Fruit fly (Drosophila melanogaster) whole organism, prepupa: ENCODE measurements around the gene CG34297.
A peak's percentile ranks its signal among the peaks of the same experiment; 100 is the strongest.

Source experiments
- Blimp-1 ChIP-seq: fragments of 200-800 bp; sonication (Bioruptor generic); optimal IDR thresholded peaks from 3 replicates; lab custom pipeline; 2017; ENCODE audit warnings: missing biosample characterization, missing genetic modification characterization, mild to moderate bottlenecking, moderate library complexity, missing genetic modification reagents
- CG10631 ChIP-seq: fragments of 200-800 bp; sonication (Bioruptor generic); optimal IDR thresholded peaks from 2 replicates; lab custom pipeline; 2016; ENCODE audit warnings: missing biosample characterization, missing genetic modification characterization
- CG10669 ChIP-seq: fragments of 200-800 bp; sonication (Bioruptor generic); optimal IDR thresholded peaks from 3 replicates; lab custom pipeline; 2018; ENCODE audit warnings: missing biosample characterization, mild to moderate bottlenecking, missing genetic modification characterization, moderate library complexity
- CG11762 ChIP-seq: fragments of 200-800 bp; sonication (Bioruptor generic); optimal IDR thresholded peaks from 3 replicates; lab custom pipeline; 2016; ENCODE audit warnings: missing biosample characterization, missing genetic modification characterization; ENCODE audit not compliant: insufficient read depth
- CG11902 ChIP-seq: fragments of 200-800 bp; sonication (Bioruptor generic); optimal IDR thresholded peaks from 3 replicates; lab custom pipeline; 2016; ENCODE audit warnings: missing biosample characterization, missing genetic modification characterization
- CG15336 ChIP-seq: fragments of 200-800 bp; sonication (Bioruptor generic); IDR thresholded peaks from 2 replicates; pipeline ENCODE4 v1.3.6; 2022; ENCODE audit warnings: missing biosample characterization, missing genetic modification characterization
- CG1621 ChIP-seq: fragments of 200-800 bp; sonication (Bioruptor generic); optimal IDR thresholded peaks from 3 replicates; lab custom pipeline; 2018; ENCODE audit warnings: missing biosample characterization, mild to moderate bottlenecking, missing genetic modification characterization
- CG3032 ChIP-seq: fragments of 200-800 bp; optimal IDR thresholded peaks from 2 replicates; lab custom pipeline; 2019; ENCODE audit warnings: missing biosample characterization, mild to moderate bottlenecking, missing genetic modification characterization, moderate library complexity
- CG32006 ChIP-seq: fragments of 200-800 bp; sonication (Bioruptor generic); optimal IDR thresholded peaks from 3 replicates; lab custom pipeline; 2017; ENCODE audit warnings: missing biosample characterization, mild to moderate bottlenecking, missing genetic modification characterization
- CG34406 ChIP-seq: fragments of 200-800 bp; sonication (Bioruptor generic); optimal IDR thresholded peaks from 3 replicates; lab custom pipeline; 2016; ENCODE audit warnings: missing biosample characterization, missing genetic modification characterization
- CG3919 ChIP-seq: fragments of 200-800 bp; sonication (Bioruptor generic); optimal IDR thresholded peaks from 3 replicates; lab custom pipeline; 2016; ENCODE audit warnings: missing biosample characterization, missing genetic modification characterization
- CG4318 ChIP-seq: fragments of 200-800 bp; sonication (Bioruptor generic); optimal IDR thresholded peaks from 3 replicates; lab custom pipeline; 2017; ENCODE audit warnings: missing biosample characterization, mild to moderate bottlenecking, missing genetic modification characterization
- CG6163 ChIP-seq: fragments of 200-800 bp; sonication (Bioruptor generic); IDR thresholded peaks from 3 replicates; pipeline ENCODE4 v1.3.6; 2022; ENCODE audit warnings: missing biosample characterization, missing genetic modification characterization
- CG6276 ChIP-seq: fragments of 200-800 bp; sonication (Bioruptor generic); optimal IDR thresholded peaks from 2 replicates; lab custom pipeline; 2017; ENCODE audit warnings: missing biosample characterization, mild to moderate bottlenecking, missing genetic modification characterization
- CG6854 ChIP-seq: fragments of 200-800 bp; sonication (Bioruptor generic); optimal IDR thresholded peaks from 2 replicates; lab custom pipeline; 2017; ENCODE audit warnings: missing biosample characterization, mild to moderate bottlenecking, missing genetic modification characterization
- CG7368 ChIP-seq: fragments of 200-800 bp; sonication (Bioruptor generic); optimal IDR thresholded peaks from 3 replicates; lab custom pipeline; 2016; ENCODE audit warnings: missing biosample characterization, missing genetic modification characterization
- CG8119 ChIP-seq: fragments of 200-800 bp; sonication (Bioruptor generic); IDR thresholded peaks from 3 replicates; pipeline ENCODE4 v1.3.6; 2022; ENCODE audit warnings: missing biosample characterization, missing genetic modification characterization
- CG8319 ChIP-seq: fragments of 200-800 bp; sonication (Bioruptor generic); optimal IDR thresholded peaks from 3 replicates; lab custom pipeline; 2016; ENCODE audit warnings: missing biosample characterization, missing genetic modification characterization
- CG8632 ChIP-seq: fragments of 200-800 bp; sonication (Bioruptor generic); optimal IDR thresholded peaks from 3 replicates; lab custom pipeline; 2016; ENCODE audit warnings: missing biosample characterization, missing genetic modification characterization
- Eip75B ChIP-seq: fragments of 200-800 bp; sonication (Bioruptor generic); optimal IDR thresholded peaks from 3 replicates; lab custom pipeline; 2016; ENCODE audit warnings: missing biosample characterization, missing genetic modification characterization
- Ets21C ChIP-seq: fragments of 200-800 bp; sonication (Bioruptor generic); optimal IDR thresholded peaks from 3 replicates; lab custom pipeline; 2016; ENCODE audit warnings: missing biosample characterization, missing genetic modification characterization
- Ets96B ChIP-seq: fragments of 200-800 bp; optimal IDR thresholded peaks from 2 replicates; lab custom pipeline; 2019; ENCODE audit warnings: missing biosample characterization, mild to moderate bottlenecking, missing genetic modification characterization, moderate library complexity
- Hr38 ChIP-seq: sonication (Bioruptor generic); optimal IDR thresholded peaks from 2 replicates; lab custom pipeline; 2016; ENCODE audit warnings: missing biosample characterization, missing genetic modification characterization
- Hr4 ChIP-seq: fragments of 200-800 bp; sonication (Bioruptor generic); optimal IDR thresholded peaks from 3 replicates; lab custom pipeline; 2016; ENCODE audit warnings: missing biosample characterization, missing genetic modification characterization
- Lpt ChIP-seq: fragments of 200-800 bp; sonication (Bioruptor generic); optimal IDR thresholded peaks from 3 replicates; lab custom pipeline; 2016; ENCODE audit warnings: missing biosample characterization, missing genetic modification characterization
- OdsH ChIP-seq: fragments of 200-800 bp; sonication (Bioruptor generic); optimal IDR thresholded peaks from 3 replicates; lab custom pipeline; 2016; ENCODE audit warnings: missing biosample characterization, missing genetic modification characterization
- Smox ChIP-seq: fragments of 200-800 bp; sonication (Bioruptor generic); optimal IDR thresholded peaks from 3 replicates; lab custom pipeline; 2016; ENCODE audit warnings: missing biosample characterization, missing genetic modification characterization
- Sox14 ChIP-seq: fragments of 200-800 bp; sonication (Bioruptor generic); optimal IDR thresholded peaks from 3 replicates; lab custom pipeline; 2016; ENCODE audit warnings: missing biosample characterization, missing genetic modification characterization
- Sox15 ChIP-seq: fragments of 200-800 bp; sonication (Bioruptor generic); optimal IDR thresholded peaks from 3 replicates; lab custom pipeline; 2016; ENCODE audit warnings: missing biosample characterization, missing genetic modification characterization
- achi ChIP-seq: fragments of 200-800 bp; sonication (Bioruptor generic); optimal IDR thresholded peaks from 3 replicates; lab custom pipeline; 2016; ENCODE audit warnings: missing biosample characterization, missing genetic modification characterization
- acj6 ChIP-seq: fragments of 200-800 bp; sonication (Bioruptor generic); optimal IDR thresholded peaks from 3 replicates; lab custom pipeline; 2016; ENCODE audit warnings: missing biosample characterization, missing genetic modification characterization
- cyc ChIP-seq: fragments of 200-800 bp; sonication (Bioruptor generic); optimal IDR thresholded peaks from 3 replicates; lab custom pipeline; 2016; ENCODE audit warnings: missing biosample characterization, missing genetic modification characterization
- dac ChIP-seq: fragments of 200-800 bp; sonication (Bioruptor generic); optimal IDR thresholded peaks from 2 replicates; lab custom pipeline; 2017; ENCODE audit warnings: missing biosample characterization, mild to moderate bottlenecking, missing genetic modification characterization
- eg ChIP-seq: fragments of 200-800 bp; sonication (Bioruptor generic); IDR thresholded peaks from 3 replicates; pipeline ENCODE4 v1.3.6; 2022; ENCODE audit warnings: missing biosample characterization, missing genetic modification characterization
- fd59A ChIP-seq: fragments of 200-800 bp; sonication (Bioruptor generic); optimal IDR thresholded peaks from 2 replicates; lab custom pipeline; 2017; ENCODE audit warnings: missing biosample characterization, mild to moderate bottlenecking, missing genetic modification characterization, missing genetic modification reagents
- lz ChIP-seq: fragments of 200-800 bp; sonication (Bioruptor generic); optimal IDR thresholded peaks from 3 replicates; lab custom pipeline; 2016; ENCODE audit warnings: missing biosample characterization, missing genetic modification characterization
- net ChIP-seq: fragments of 200-800 bp; sonication (Bioruptor generic); optimal IDR thresholded peaks from 3 replicates; lab custom pipeline; 2016; ENCODE audit warnings: missing biosample characterization, missing genetic modification characterization
- pdm3 ChIP-seq: fragments of 200-800 bp; sonication (Bioruptor generic); optimal IDR thresholded peaks from 3 replicates; lab custom pipeline; 2016; ENCODE audit warnings: missing biosample characterization, missing genetic modification characterization
- salr ChIP-seq, 2 experiments: fragments of 200-800 bp; sonication (Bioruptor generic); optimal IDR thresholded peaks; 3 replicates each; lab custom pipeline; 2016 to 2018; ENCODE audit warnings: missing biosample characterization in 2 of 2, missing genetic modification characterization in 2 of 2, mild to moderate bottlenecking in 1 of 2
- spab ChIP-seq: fragments of 200-800 bp; sonication (Bioruptor generic); optimal IDR thresholded peaks from 2 replicates; lab custom pipeline; 2017; ENCODE audit warnings: missing biosample characterization, mild to moderate bottlenecking, missing genetic modification characterization, missing genetic modification reagents
- ss ChIP-seq, 2 experiments: fragments of 200-800 bp; sonication (Bioruptor generic); optimal IDR thresholded peaks; 2 replicates in 1 of 2; 3 replicates in 1 of 2; lab custom pipeline; 2017 to 2018; ENCODE audit warnings: mild to moderate bottlenecking in 2 of 2, missing biosample characterization in 2 of 2, missing genetic modification characterization in 2 of 2, moderate library complexity in 1 of 2
- topi ChIP-seq: fragments of 200-800 bp; sonication (Bioruptor generic); optimal IDR thresholded peaks from 3 replicates; lab custom pipeline; 2016; ENCODE audit warnings: missing biosample characterization, missing genetic modification characterization
- vri ChIP-seq: fragments of 200-800 bp; sonication (Bioruptor generic); optimal IDR thresholded peaks from 3 replicates; lab custom pipeline; 2016; ENCODE audit warnings: missing biosample characterization, mild to moderate bottlenecking, missing genetic modification characterization

Gene CG34297

dm6 chr3R:6762794-6763407 lies 15.1 kb upstream of the CG34297 start (continued):
- TF ChIP-seq CG10631 (GFP tag; lab: Kevin White, UChicago) (peak; percentile 82), fd59A (GFP tag; lab: Kevin White, UChicago) (peak; percentile 44), Sox15 (GFP tag; lab: Kevin White, UChicago) (peak; percentile 58), CG4318 (GFP tag; lab: Kevin White, UChicago) (peak; percentile 64), cyc (GFP tag; lab: Kevin White, UChicago) (peak; percentile 77), CG32006 (GFP tag; lab: Kevin White, UChicago) (peak; percentile 81), Hr38 (GFP tag; lab: Kevin White, UChicago) (no peak), CG15336 (peak; percentile 77), CG6163 (GFP tag; lab: Robert Waterston, UW) (peak; percentile 39; the same call in 1 of the 3 replicates)

dm6 chr3R:6762188-6762643 lies 14.4 kb upstream of the CG34297 start, which contains the start of gene Ama:
TSS of gene Ama (plus strand) at chr3R:6762593.
- TF ChIP-seq Hr38 (GFP tag; lab: Kevin White, UChicago) (no peak), CG15336 (no peak), CG11902 (GFP tag; lab: Kevin White, UChicago) (no peak), OdsH (GFP tag; lab: Kevin White, UChicago) (no peak), net (GFP tag; lab: Kevin White, UChicago) (no peak), lz (GFP tag; lab: Kevin White, UChicago) (no peak), CG6276 (no peak), eg (GFP tag; lab: Robert Waterston, UW) (no peak), CG10669 (GFP tag; lab: Kevin White, UChicago) (no peak)

- TF ChIP-seq CG6854 (no peak), acj6 (GFP tag; lab: Kevin White, UChicago) (peak; percentile 30), CG1621 (tag; lab: Kevin White, UChicago) (no peak), Eip75B (GFP tag; lab: Kevin White, UChicago) (peak; percentile 25), CG4318 (GFP tag; lab: Kevin White, UChicago) (no peak), vri (peak; percentile 9), CG8119 (GFP tag; lab: Robert Waterston, UW) (no peak), Smox (peak; percentile 19), CG3032 (peak; percentile 44), achi (GFP tag; lab: Kevin White, UChicago) (peak; percentile 46), Hr38 (GFP tag; lab: Kevin White, UChicago) (no peak), pdm3 (GFP tag; lab: Kevin White, UChicago) (peak; percentile 36), Hr4 (GFP tag; lab: Kevin White, UChicago) (no peak), topi (peak; percentile 59), Blimp-1 (GFP tag; lab: Kevin White, UChicago) (no peak), ss (GFP tag; optimal IDR thresholded peaks at IDR 0.05; lab: Kevin White, UChicago) (peak; percentile 40 to 56), CG11902 (GFP tag; lab: Kevin White, UChicago) (no peak), spab (GFP tag; lab: Kevin White, UChicago) (peak; percentile 38), dac (GFP tag; lab: Kevin White, UChicago) (no peak), CG11762 (GFP tag; lab: Kevin White, UChicago) (no peak), Ets21C (GFP tag; lab: Kevin White, UChicago) (peak; percentile 1), CG32006 (GFP tag; lab: Kevin White, UChicago) (no peak), Ets96B (tag; lab: Kevin White, UChicago) (peak; percentile 50), fd59A (GFP tag; lab: Kevin White, UChicago) (peak; percentile 34), salr (GFP tag; optimal IDR thresholded peaks at IDR 0.05; lab: Kevin White, UChicago) (no peak), Sox15 (GFP tag; lab: Kevin White, UChicago) (peak; percentile 31), CG34406 (GFP tag; lab: Kevin White, UChicago) (peak; percentile 29), CG8632 (peak; percentile 16), CG8319 (GFP tag; lab: Kevin White, UChicago) (no peak), CG10631 (GFP tag; lab: Kevin White, UChicago) (peak; percentile 14), Sox14 (peak; percentile 49), Lpt (GFP tag; lab: Kevin White, UChicago) (no peak), CG3919 (GFP tag; lab: Kevin White, UChicago) (peak; percentile 28), CG7368 (GFP tag; lab: Kevin White, UChicago) (no peak)
These were observed 13.2 kb upstream of the CG34297 start for dm6 chr3R:6760755-6761647.
